Comparison of ENCODE assay signal across 8 worm cellular contexts in genomic region chrII:5463692-5464300, ce11.
TF ChIP-seq lines count a peak whose summit lies in the region.

No protein-coding gene starts in this region.

TF ChIP-seq in whole organism, L1 larva, 84 proteins besides CTCF, POLR2A, EP300 and RAD21 (continues in another document):
- TF ChIP-seq rnt-1 (tag; optimal IDR thresholded peaks at IDR 0.05; lab: Kevin White, UChicago) (peak; percentile 6), jun-1 (tag; optimal IDR thresholded peaks at IDR 0.05; lab: Kevin White, UChicago) (no peak), blmp-1 (tag; optimal IDR thresholded peaks at IDR 0.05; lab: Kevin White, UChicago) (peak; percentile 70), xbp-1 (tag; optimal IDR thresholded peaks at IDR 0.05; lab: Kevin White, UChicago) (no peak), zag-1 (tag; optimal IDR thresholded peaks at IDR 0.05; lab: Kevin White, UChicago) (no peak), irx-1 (tag; optimal IDR thresholded peaks at IDR 0.05; lab: Kevin White, UChicago) (no peak), unc-130 (tag; optimal IDR thresholded peaks at IDR 0.05; lab: Kevin White, UChicago) (peak; percentile 26), nhr-85 (tag; lab: Kevin White, UChicago) (no peak), lin-39 (tag; optimal IDR thresholded peaks at IDR 0.05; lab: Kevin White, UChicago) (no peak), fkh-10 (GFP tag; optimal IDR thresholded peaks at IDR 0.05; lab: Kevin White, UChicago) (peak; percentile 23), efl-1 (optimal IDR thresholded peaks at IDR 0.05; lab: Kevin White, UChicago) (peak in 1 of 2 experiments; percentile 4), efl-1 (GFP tag; optimal IDR thresholded peaks at IDR 0.05 in 1 of 2; lab: Kevin White, UChicago) (peak in 1 of 2 experiments; percentile 86)

TF ChIP-seq in whole organism, L2 larva, 48 proteins besides CTCF, POLR2A, EP300 and RAD21:
- TF ChIP-seq F13H6.1 (tag; optimal IDR thresholded peaks at IDR 0.05; lab: Kevin White, UChicago) = peak; percentile 44
- no peak for TF ChIP-seq elt-3 (tag; optimal IDR thresholded peaks at IDR 0.05; lab: Kevin White, UChicago)
- peak in 1 of 2 experiments; percentile 46 for TF ChIP-seq lsy-2 (tag; optimal IDR thresholded peaks at IDR 0.05; lab: Kevin White, UChicago)
- peak; percentile 43 for TF ChIP-seq nhr-129 (tag; optimal IDR thresholded peaks at IDR 0.05; lab: Kevin White, UChicago)
- peak; percentile 23 for TF ChIP-seq C34F6.9 (tag; optimal IDR thresholded peaks at IDR 0.05; lab: Kevin White, UChicago)
- peak; percentile 41 for TF ChIP-seq unc-55 (GFP tag; optimal IDR thresholded peaks at IDR 0.05; lab: Kevin White, UChicago)
- TF ChIP-seq dmd-4 (tag; optimal IDR thresholded peaks at IDR 0.05; lab: Kevin White, UChicago) = no peak
- peak; percentile 32 for TF ChIP-seq zag-1 (tag; optimal IDR thresholded peaks at IDR 0.05; lab: Kevin White, UChicago)
- peak; percentile 49 for TF ChIP-seq sem-4 (tag; optimal IDR thresholded peaks at IDR 0.05; lab: Kevin White, UChicago)
TF ChIP-seq in whole organism, L2 larva: peak in this region for 7.

TF ChIP-seq in whole organism, L3 larva, 47 proteins besides CTCF, POLR2A, EP300 and RAD21:
- TF ChIP-seq fkh-10 (GFP tag; optimal IDR thresholded peaks at IDR 0.05; lab: Kevin White, UChicago) (peak; percentile 58), lin-39 (tag; optimal IDR thresholded peaks at IDR 0.05; lab: Kevin White, UChicago) (peak; percentile 56), zag-1 (tag; optimal IDR thresholded peaks at IDR 0.05; lab: Kevin White, UChicago) (no peak), nfya-1 (tag; optimal IDR thresholded peaks at IDR 0.05; lab: Kevin White, UChicago; ENCODE audit: insufficient read depth) (peak; percentile 41), unc-62 (GFP tag; optimal IDR thresholded peaks at IDR 0.05; lab: Kevin White, UChicago) (peak; percentile 40)

TF ChIP-seq in whole organism, L4 larva, 104 proteins besides CTCF, POLR2A, EP300 and RAD21 (continues in another document):
- TF ChIP-seq dmd-9 (GFP tag; IDR thresholded peaks at IDR 0.05; lab: Robert Waterston, UW) = no peak
- TF ChIP-seq egl-43 (GFP tag; IDR thresholded peaks at IDR 0.05; lab: Robert Waterston, UW) = no peak
- TF ChIP-seq ceh-28 (tag; optimal IDR thresholded peaks at IDR 0.05; lab: Kevin White, UChicago) = no peak
- no peak for TF ChIP-seq ztf-11 (tag; optimal IDR thresholded peaks at IDR 0.05; lab: Kevin White, UChicago)
- no peak for TF ChIP-seq skn-1 (tag; optimal IDR thresholded peaks at IDR 0.05; lab: Kevin White, UChicago)
- peak; percentile 21 for TF ChIP-seq nhr-11 (tag; optimal IDR thresholded peaks at IDR 0.05; lab: Kevin White, UChicago)
- TF ChIP-seq daf-16 (GFP tag; optimal IDR thresholded peaks at IDR 0.05; lab: Kevin White, UChicago) = no peak
- TF ChIP-seq daf-16 (tag; optimal IDR thresholded peaks at IDR 0.05; lab: Kevin White, UChicago) = no peak
- TF ChIP-seq hmg-1.1 (GFP tag; IDR thresholded peaks at IDR 0.05; lab: Robert Waterston, UW) = 0 out of 2 replicates have a peak, but pooled peaks have one; percentile 32
- TF ChIP-seq pha-4 (GFP tag; IDR thresholded peaks at IDR 0.05; lab: Robert Waterston, UW) = no peak
- no peak for TF ChIP-seq pha-4 (tag; optimal IDR thresholded peaks at IDR 0.05; lab: Kevin White, UChicago)
- TF ChIP-seq zag-1 (tag; optimal IDR thresholded peaks at IDR 0.05; lab: Kevin White, UChicago) = no peak
- no peak for TF ChIP-seq ceh-62 (tag; optimal IDR thresholded peaks at IDR 0.05; lab: Kevin White, UChicago)

TF ChIP-seq in whole organism, early embryonic, 17 proteins besides CTCF, POLR2A, EP300 and RAD21:
- TF ChIP-seq scrt-1 (GFP tag; IDR thresholded peaks at IDR 0.05; lab: Robert Waterston, UW) (no peak), tbx-37 (GFP tag; conservative IDR thresholded peaks at IDR 0.05; lab: Robert Waterston, UW) (0 out of 2 replicates have a peak, but pooled peaks have one; percentile 10), F13C5.2 (tag; optimal IDR thresholded peaks at IDR 0.05; lab: Kevin White, UChicago) (peak; percentile 5), ets-7 (tag; optimal IDR thresholded peaks at IDR 0.05; lab: Kevin White, UChicago) (no peak), hmg-4 (GFP tag; optimal IDR thresholded peaks at IDR 0.05; lab: Kevin White, UChicago) (peak; percentile 47)

TF ChIP-seq in whole organism, late embryonic, 69 proteins besides CTCF, POLR2A, EP300 and RAD21:
- no peak for TF ChIP-seq odd-2 (tag; optimal IDR thresholded peaks at IDR 0.05; lab: Kevin White, UChicago)
- TF ChIP-seq hlh-13 (GFP tag; optimal IDR thresholded peaks at IDR 0.05; lab: Kevin White, UChicago) = no peak
- no peak for TF ChIP-seq ztf-16 (tag; optimal IDR thresholded peaks at IDR 0.05; lab: Kevin White, UChicago)
- TF ChIP-seq hlh-6 (tag; optimal IDR thresholded peaks at IDR 0.05; lab: Kevin White, UChicago) = no peak
- peak; percentile 34 for TF ChIP-seq unc-55 (GFP tag; optimal IDR thresholded peaks at IDR 0.05; lab: Kevin White, UChicago)
TF ChIP-seq in whole organism, late embryonic: peak in this region for 1.

TF ChIP-seq in whole organism, mixed stage, embryonic, 35 proteins besides CTCF, POLR2A, EP300 and RAD21:
- TF ChIP-seq ztf-11 (tag; optimal IDR thresholded peaks at IDR 0.05; lab: Kevin White, UChicago) (no peak), ham-2 (GFP tag; optimal IDR thresholded peaks at IDR 0.05; lab: Kevin White, UChicago) (no peak), drap-1 (GFP tag; optimal IDR thresholded peaks at IDR 0.05; lab: Kevin White, UChicago) (no peak), ceh-83 (GFP tag; optimal IDR thresholded peaks at IDR 0.05; lab: Kevin White, UChicago) (no peak), mab-5 (tag; optimal IDR thresholded peaks at IDR 0.05; lab: Kevin White, UChicago) (no peak), lsy-2 (tag; optimal IDR thresholded peaks at IDR 0.05; lab: Kevin White, UChicago) (no peak), nhr-2 (tag; optimal IDR thresholded peaks at IDR 0.05; lab: Kevin White, UChicago) (peak; percentile 98), snpc-4 (tag; optimal IDR thresholded peaks at IDR 0.05; lab: Kevin White, UChicago) (no peak), cnd-1 (tag; optimal IDR thresholded peaks at IDR 0.05; lab: Kevin White, UChicago) (peak; percentile 41), bed-3 (GFP tag; optimal IDR thresholded peaks at IDR 0.05; lab: Kevin White, UChicago) (no peak), nhr-12 (tag; optimal IDR thresholded peaks at IDR 0.05; lab: Kevin White, UChicago) (no peak), sptf-1 (tag; optimal IDR thresholded peaks at IDR 0.05; lab: Kevin White, UChicago) (no peak), hlh-1 (tag; optimal IDR thresholded peaks at IDR 0.05; lab: Kevin White, UChicago) (peak; percentile 47), pha-4 (tag; optimal IDR thresholded peaks at IDR 0.05; lab: Kevin White, UChicago) (no peak), zip-8 (tag; optimal IDR thresholded peaks at IDR 0.05; lab: Kevin White, UChicago) (no peak), unc-39 (tag; optimal IDR thresholded peaks at IDR 0.05; lab: Kevin White, UChicago) (no peak), elt-3 (tag; optimal IDR thresholded peaks at IDR 0.05; lab: Kevin White, UChicago) (no peak), unc-120 (tag; optimal IDR thresholded peaks at IDR 0.05; lab: Kevin White, UChicago; ENCODE audit: poor library complexity, severe bottlenecking) (no peak), mep-1 (tag; optimal IDR thresholded peaks at IDR 0.05; lab: Kevin White, UChicago) (no peak), lin-32 (GFP tag; optimal IDR thresholded peaks at IDR 0.05; lab: Kevin White, UChicago) (peak; percentile 24), ces-1 (GFP tag; optimal IDR thresholded peaks at IDR 0.05; lab: Kevin White, UChicago) (no peak), flh-1 (GFP tag; optimal IDR thresholded peaks at IDR 0.05; lab: Kevin White, UChicago) (no peak)

TF ChIP-seq in whole organism, young adult, 124 proteins besides CTCF, POLR2A, EP300 and RAD21:
- TF ChIP-seq cebp-1 (GFP tag; IDR thresholded peaks at IDR 0.05; lab: Robert Waterston, UW) = no peak
- peak; percentile 70 for TF ChIP-seq cebp-1 (tag; optimal IDR thresholded peaks at IDR 0.05; lab: Kevin White, UChicago)
- no peak for TF ChIP-seq lsy-27 (tag; optimal IDR thresholded peaks at IDR 0.05; lab: Kevin White, UChicago; ENCODE audit: borderline replicate concordance, insufficient read depth)
